Worm (Caenorhabditis elegans) whole organism, late embryonic: Measurements from ENCODE around the gene mam-2.

Experiments used
- ama-1 ChIP-seq: fragments of 150-350 bp; optimal IDR thresholded peaks from 2 replicates; lab custom pipeline; 2014
- pha-4 ChIP-seq: fragments of 150-350 bp; optimal IDR thresholded peaks from 2 replicates; lab custom pipeline; 2018; ENCODE audit warnings: missing biosample characterization, missing genetic modification reagents, missing genetic modification characterization
- sox-2 ChIP-seq: fragments of 200-800 bp; sonication (Bioruptor generic); IDR thresholded peaks from 2 replicates; pipeline ENCODE4 v1.3.6; 2022; ENCODE audit warnings: missing genetic modification reagents, missing genetic modification characterization, missing compliant biosample characterization

DNA sequence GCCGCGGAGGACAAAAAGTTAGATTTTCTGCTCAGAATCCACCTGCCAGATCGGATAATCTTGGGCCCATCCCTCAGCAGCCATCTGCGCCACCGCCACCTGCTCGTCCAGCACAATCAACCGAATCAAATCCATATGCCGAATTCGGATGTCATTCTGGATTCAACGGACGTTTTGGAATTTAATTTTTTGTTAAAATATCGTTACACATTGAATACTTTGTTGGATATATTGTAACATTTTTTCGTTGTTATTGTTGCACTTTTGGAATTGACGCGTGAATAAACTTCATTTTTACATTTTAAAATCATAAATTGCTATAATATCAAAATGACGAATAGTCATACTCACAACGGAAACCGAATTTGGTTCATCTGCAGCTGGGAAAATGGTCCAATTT lies 49.4 kb upstream of the mam-2 start, which contains the start of gene spe-29:
- no peak for TF ChIP-seq ama-1 (lab: Kevin White, UChicago)
- no peak for TF ChIP-seq sox-2 (GFP tag; lab: Robert Waterston, UW)
- no peak for TF ChIP-seq pha-4 (tag; lab: Kevin White, UChicago)
